Fruit fly (Drosophila melanogaster): ENCODE results near the gene RpS13.

Gene RpS13

DNA sequence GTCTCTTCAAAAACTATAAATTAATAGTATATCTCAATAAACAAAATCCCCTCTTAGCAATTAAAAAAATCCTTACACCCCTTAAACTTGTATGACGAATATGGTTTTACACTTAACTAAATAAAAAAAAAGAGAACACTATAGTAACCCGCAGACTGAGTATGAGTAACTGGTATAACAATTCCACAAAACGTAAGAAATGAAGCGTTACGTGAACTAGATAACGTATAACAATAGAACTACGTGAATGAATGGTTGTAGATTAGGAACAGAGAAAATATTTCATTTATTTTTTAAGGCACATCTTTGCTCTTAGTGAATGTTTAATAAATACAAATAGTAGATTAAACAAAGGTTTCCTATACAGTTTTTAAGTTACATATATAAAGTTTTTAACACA is 9.0 kb downstream of the RpS13 start:
- no peak for TF ChIP-seq noc (tag; optimal IDR thresholded peaks at IDR 0.05)

DNA sequence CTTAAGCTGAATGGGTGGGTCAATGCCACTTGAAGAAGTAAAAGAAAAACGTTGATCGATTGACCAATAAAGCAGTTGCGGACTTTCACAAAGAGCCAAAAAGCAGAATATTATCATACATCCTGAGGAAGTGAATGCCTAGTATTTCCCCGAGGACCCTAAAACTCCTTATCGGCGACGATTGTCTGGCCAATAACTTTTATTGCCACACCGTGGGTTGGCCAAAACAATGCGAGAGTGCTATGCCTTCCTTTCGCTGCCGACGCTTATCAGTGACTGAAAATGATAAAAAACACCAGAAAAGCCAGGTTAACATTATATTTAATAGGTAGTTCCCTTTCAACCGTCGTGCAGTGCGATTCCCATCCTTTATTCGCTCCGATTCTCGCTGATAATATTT is 12.6 kb downstream of the RpS13 start, which contains the start of gene Mur29B:
Mur29B (plus strand) TSS at position 324 of the 400 bp plus-strand sequence.
- TF ChIP-seq noc (tag; optimal IDR thresholded peaks at IDR 0.05): no peak

DNA sequence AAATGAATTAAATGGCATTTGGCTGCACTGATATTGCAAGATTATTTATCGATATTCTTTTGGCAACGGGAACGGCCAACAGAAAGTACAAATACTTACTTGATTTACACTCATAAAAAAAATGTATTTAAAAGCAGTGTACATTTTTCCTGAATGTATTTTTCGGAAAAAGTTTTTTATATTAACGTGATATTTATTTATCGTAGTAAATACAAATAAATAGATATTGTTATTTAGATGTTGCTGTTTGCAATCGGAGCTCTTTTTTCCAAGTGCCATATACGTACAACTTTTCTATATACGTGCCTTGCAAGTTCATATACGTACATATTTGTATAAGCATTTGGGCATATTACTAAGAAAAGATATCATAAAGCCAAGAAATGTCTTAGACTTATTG is 13.1 kb downstream of the RpS13 start:
- TF ChIP-seq noc (tag; optimal IDR thresholded peaks at IDR 0.05): no peak

DNA sequence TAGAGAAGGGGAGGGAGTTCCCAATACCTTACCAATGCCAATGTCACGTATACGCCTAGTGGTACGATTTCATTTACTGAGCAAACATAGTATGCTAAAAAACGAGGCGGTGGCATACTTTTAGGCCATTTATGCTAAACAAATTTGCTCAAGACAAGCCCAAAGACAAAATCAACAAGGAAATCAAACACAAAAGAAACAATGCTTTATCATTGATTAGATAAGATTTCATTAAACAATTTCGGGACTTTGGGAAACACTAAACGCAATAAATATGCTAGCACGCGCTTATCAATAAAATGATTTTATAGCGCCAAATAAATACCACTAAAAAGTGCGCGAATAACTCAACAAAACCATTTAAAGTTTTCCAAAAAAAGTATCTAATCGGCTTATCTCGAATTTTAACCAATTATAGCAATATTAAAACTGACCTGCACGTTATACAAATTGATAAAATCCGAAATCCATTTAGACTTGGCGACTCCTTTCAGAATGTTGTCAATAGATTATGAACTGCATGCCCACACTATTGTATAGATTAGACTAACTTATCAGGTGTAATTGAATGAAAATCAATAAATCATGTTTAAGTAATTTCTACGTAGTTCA is 13.8 kb downstream of the RpS13 start:
- TF ChIP-seq noc (tag; optimal IDR thresholded peaks at IDR 0.05): peak; percentile 89

DNA sequence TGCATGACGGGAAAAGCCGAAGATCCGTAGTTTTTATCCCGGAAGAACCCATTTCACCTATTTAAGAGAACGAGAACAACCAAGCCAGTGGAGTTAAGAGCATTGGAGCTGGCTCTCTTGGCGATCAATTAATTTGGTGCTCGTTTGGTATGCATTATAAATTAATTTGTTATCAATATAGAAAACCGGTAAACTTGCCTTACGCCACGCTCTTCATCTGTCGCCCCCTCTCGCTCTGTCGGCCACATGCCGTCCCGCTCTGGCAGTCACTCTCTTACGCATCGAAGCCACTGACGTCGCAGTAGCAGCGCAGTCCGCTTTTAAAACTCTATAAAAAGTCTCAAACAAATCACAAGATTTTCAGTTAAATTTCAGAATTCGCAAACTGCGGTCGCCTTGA is 18.2 kb downstream of the RpS13 start, which contains the start of gene CG7778:
CG7778 (plus strand) TSS at position 361 of the 400 bp plus-strand sequence.
- no peak for TF ChIP-seq noc (tag; optimal IDR thresholded peaks at IDR 0.05)

DNA sequence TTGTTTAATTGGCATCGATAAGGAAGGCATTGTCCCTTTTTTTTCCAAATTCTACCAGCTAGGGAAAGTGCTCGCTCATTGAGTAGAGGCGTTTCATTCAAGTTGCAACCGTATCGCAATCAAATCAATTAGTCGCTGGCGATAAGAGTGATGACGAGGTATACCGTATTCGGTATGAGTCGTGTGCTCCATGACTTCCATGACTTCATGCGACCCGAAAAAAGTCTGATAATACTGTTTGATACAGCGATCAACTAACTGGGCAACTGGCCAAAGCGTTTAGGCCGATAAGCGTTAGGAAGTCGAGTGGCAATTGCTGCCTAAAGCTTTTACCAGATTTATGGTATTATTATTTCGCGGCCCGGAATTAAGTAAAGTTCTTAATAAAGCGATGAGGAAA is 19.9 kb downstream of the RpS13 start:
- TF ChIP-seq noc (tag; optimal IDR thresholded peaks at IDR 0.05): peak; percentile 51

DNA sequence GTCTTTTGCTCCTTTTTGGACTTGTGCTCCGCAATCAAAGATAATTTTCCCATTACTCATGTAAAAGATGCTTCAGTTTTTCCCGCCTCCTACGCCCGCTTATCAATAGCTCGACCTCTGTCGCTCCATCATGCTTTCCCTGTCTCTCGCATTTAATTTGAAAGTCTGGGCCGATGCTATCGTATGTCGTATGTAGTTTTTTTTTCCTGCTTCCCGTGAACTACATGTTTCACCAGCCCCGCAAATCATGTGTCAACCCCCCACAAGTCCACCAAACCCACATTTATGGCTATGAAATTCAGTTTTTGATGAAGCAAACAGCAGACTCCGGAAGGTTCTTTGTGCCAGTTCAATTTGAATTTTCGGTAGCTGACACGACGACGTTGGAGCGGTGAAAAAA is 22.1 kb downstream of the RpS13 start, which contains the start of gene CG14273:
CG14273 (plus strand) TSS at position 301 of the 400 bp plus-strand sequence.
- TF ChIP-seq noc (tag; optimal IDR thresholded peaks at IDR 0.05): no peak

DNA sequence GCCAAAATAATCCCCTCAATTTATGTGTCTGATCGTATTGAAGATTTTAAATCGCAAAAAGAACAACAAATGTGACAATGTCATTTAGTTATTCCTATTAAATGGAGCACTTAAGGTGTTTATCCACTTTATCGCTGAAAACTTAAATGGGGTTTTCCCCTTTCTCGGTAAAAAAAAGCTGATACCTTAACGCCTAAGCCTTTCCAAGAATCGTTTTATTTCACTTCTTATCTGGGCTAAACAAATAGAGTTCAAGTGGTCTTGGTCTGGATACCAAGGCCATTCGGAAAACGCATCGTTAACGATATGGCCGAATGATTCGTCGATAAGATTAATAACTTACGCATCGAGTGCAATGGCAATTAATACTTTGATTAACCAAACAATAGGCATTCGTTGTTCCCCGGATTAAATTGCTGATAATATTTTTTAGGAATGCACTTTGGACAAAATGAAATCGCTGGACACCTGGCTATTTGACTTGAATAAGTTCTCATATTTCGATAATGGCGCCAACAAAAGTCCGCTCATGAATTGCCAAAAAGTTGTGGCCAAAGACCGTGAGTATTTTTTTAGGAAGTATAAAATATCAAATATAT is 24.6 kb downstream of the RpS13 start:
- no peak for TF ChIP-seq noc (tag; optimal IDR thresholded peaks at IDR 0.05)

DNA sequence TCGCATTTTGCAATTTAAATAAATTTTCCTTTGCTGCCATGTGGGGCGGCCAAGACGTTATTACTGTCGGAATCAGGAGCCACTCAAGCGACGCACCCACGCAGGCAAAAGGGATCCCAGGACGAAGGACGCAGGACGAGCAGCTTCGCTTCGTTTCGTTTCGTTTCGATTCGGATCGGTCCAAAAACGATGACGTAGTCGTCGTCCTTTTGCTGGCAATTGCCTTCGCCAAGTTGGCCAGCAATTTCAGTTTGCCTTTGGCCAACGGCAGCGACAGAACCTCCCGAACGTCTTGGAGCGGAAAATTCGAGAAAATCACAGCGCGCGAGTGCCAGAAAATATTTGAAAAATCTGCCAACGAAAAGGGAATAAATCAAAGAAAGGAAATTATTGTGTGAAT is 26.4 kb downstream of the RpS13 start, which contains the start of gene witty:
witty (plus strand) TSS at position 249 of the 400 bp plus-strand sequence.
- TF ChIP-seq noc (tag; optimal IDR thresholded peaks at IDR 0.05): no peak

DNA sequence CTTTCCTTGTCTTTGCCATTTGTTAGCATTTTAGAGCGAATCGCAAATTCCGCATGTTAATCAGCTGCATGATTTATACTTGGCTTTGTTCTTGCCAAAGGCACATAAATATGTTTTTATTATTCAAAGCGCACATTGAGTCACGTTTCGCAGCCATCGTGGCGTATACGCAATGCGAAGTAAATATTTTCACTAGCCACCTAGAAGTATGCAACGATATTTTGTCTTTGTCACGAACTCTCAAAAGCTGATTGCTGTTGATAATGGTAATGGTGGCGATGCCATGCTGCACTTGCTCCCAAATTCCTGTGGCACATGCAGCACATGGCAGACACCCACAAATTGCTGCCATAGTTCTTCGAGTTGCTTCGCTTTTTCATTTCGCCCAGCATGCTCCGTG is 29.8 kb downstream of the RpS13 start:
- no peak for TF ChIP-seq noc (tag; optimal IDR thresholded peaks at IDR 0.05)

DNA sequence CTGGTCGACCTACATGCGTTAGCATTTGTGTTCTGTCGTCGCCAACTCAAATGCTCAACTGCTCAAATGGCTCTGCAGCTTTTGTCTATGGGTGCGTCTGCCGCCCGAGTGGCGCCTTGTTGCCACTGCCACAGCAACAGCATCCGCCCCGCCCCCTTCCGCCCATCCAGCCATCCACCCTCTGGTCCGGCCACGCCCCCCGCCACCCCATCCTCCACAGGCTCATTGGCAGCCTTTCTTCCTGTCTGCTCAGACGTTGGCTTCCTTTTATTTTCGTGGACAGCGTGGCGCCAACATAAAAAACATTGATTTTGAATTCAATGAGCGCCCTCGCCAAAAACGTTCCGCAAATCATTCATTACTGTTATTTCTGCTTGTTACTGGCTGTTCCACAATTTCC is 30.8 kb downstream of the RpS13 start:
- no peak for TF ChIP-seq noc (tag; optimal IDR thresholded peaks at IDR 0.05)

DNA sequence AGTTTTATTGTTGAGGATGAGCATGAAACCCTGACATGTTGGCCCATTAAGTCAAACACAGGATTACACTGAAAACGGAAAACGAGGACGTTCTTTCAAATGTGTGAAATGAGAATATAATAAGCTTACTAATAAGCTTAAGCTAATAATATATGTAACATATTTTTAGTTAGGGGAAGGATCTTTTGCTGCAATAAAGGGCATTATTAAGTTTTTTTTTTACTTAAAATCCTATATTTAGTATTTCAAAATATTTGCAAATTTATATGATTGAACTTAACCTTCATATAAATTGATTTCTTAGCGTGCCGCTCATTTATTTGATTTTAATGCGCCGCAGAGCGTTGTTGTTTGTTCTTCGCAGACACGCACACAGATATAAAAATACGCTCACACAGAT is 31.3 kb downstream of the RpS13 start:
- TF ChIP-seq noc (tag; optimal IDR thresholded peaks at IDR 0.05): no peak

DNA sequence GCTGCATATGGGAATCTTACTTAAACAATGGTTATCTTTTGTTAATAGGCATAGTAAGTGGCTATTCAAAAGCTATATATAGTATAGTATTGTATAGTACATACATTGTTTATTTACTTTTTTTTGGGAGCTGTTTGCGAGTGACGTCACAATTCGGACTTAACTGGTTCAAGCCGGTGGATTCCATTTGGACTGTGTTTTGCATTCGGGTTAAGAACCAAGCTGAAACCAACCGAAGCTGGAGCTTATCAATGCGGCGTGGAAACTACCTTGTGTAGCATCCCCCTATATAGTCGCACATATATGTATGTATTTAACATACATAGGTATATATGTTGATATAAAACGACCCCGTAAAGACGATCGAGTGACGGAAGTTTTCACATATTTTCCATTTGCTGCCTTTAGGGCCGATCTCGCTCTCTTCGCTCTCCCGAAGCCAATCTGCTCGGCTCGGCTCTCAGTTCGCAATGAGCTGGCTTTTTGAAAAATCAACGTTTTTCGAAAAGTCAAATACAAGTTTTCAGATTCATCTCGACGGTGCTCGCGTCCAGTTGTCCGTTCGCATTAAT is 35.9 kb downstream of the RpS13 start:
- TF ChIP-seq noc (tag; optimal IDR thresholded peaks at IDR 0.05): no peak

DNA sequence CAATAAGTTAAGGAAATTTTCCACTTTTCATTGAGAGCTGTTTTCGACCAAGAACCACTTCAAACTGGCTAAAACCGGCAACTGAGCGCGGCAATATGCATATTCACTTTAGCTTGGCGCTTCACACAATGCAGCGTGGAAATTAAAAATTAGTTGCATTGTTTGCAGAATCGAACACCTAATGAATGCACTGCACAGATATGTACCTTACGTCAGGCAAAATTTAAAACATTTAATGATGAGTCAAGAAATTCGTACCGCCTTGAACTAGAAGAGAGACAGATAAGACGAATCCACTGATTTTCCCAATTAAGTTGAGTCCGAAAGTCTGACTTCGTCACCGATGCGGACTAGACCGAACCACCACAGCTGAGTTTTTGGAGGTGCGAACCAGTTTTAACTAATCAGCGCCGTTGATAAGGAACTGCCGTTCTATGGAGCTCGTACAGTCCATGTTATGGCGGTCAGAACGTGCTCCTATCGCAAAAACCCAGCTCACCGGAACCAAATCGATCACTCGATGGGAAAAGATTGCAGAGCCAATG is 36.6 kb downstream of the RpS13 start:
- peak; percentile 0 for TF ChIP-seq noc (tag; optimal IDR thresholded peaks at IDR 0.05)

DNA sequence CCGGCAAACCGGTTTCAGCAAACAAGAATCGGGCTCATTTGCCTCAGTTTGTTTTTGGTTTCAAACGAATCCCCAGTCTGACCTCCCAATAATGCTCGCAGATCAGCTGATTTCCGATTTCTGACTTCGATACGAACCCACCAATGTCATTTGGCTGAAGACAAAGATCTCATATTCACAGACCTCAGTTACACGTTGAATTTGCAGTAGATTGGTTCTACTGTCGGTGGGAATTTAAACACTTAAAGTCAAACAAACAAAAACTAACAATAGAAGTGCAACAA is 37.2 kb downstream of the RpS13 start, which contains the start of gene CG14275:
CG14275 (plus strand) TSS at position 185 of the 284 bp plus-strand sequence.
- TF ChIP-seq noc (tag; optimal IDR thresholded peaks at IDR 0.05): no peak

DNA sequence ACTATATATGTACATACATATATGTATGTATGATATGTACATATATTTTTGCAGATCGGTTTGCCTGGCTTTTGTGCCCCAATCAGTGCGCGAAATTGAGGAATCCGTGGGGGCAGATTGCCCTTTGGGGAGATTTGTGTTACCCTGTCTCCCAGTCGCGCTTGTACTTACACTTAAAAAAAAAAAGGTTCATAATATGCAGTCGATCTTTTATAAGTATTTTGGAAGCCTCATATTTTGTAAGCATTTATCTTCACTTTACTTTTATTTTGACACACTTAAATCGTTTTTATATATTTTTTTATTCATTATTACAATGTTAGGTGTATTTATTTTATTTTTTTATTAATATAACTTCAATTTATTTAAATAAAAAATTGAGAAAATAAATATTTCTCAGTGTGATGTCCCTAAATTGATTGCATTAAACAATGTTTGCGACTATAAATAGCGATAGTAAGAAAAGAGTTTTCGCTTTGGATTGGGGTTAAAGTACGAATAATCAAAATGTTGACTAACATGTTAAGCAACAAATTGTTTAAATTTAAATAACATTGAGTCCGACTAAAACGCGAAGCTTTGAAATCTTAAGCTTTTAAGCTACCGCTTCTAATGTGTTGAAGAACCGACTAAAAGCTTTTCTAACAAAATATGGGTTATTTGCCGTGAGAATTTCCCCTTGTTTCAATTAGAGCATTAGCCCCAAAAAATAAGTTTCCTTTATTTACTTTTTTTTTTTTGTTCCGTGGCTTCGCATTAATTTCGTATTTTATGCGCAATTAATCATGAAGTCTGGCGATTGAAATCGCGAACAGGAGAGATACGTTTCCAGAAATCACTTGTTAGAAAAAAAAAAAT is 37.8 kb downstream of the RpS13 start:
- peak; percentile 13 for TF ChIP-seq noc (tag; optimal IDR thresholded peaks at IDR 0.05)

Data from whole organism, larva.